Fruit fly (Drosophila melanogaster): Measurements from ENCODE around the gene CG45079.
A peak's percentile ranks its signal among the peaks of the same experiment; 100 is the strongest.

CG45079 gene

DNA sequence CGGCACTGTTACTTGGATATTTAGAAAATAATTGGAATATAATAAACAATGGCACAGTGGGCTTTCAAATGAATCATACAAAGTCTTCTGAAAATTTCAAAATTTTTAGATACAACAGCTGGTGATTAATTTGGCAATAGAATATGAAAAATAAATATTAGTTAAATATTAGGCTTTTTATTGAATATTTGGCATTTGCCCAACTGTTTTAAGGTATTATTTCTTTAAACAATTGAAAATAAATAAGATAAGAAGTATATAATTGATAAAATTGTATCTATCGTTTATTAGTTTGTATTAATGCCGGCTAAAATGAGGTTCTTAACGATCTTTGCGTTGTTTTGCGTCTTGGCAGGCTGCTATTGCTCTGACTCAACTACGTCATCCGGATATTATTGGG, at the start of gene CG45079:
CG45079 (plus strand) TSS at position 301 of the 400 bp plus-strand sequence.
- TF ChIP-seq CG17801 (GFP tag; optimal IDR thresholded peaks at IDR 0.05; ENCODE audit: partially characterized antibody): no peak

DNA sequence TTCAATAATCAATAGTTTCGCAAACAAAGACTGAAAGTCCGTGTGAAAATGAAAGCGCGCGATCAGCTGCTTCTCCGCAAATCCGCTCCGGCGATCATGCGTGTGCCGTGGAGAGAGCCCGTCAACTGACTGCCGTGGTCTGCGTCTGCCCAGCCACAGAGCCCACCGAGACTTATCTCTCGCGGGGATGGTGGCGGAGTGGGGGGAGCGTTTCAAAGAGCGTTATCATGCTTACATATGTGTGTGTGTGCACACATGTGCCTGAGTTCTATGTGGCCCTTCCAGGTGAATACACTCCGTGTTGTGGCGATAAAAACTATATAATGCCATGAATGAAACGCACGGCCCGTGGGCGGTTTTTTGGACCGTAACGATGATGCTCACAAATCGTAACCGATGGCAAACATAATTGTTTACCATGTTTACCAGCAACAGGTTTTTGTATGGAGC, 46.3 kb upstream of the CG45079 start:
- TF ChIP-seq CG17801 (GFP tag; optimal IDR thresholded peaks at IDR 0.05; ENCODE audit: partially characterized antibody): no peak

- TF ChIP-seq CG17801 (GFP tag; optimal IDR thresholded peaks at IDR 0.05; ENCODE audit: partially characterized antibody): no peak
Measured at dm6 chr3R:17078961-17079858, 45.1 kb upstream of the CG45079 start.

dm6 chr3R:17079859-17080255, 44.4 kb upstream of the CG45079 start, which contains the start of the genes Keap1 and kuk:
Gene Keap1, minus strand, starts transcription at chr3R:17079945.
Gene kuk, plus strand, starts transcription at chr3R:17080244.
- TF ChIP-seq CG17801 (GFP tag; optimal IDR thresholded peaks at IDR 0.05; ENCODE audit: partially characterized antibody): peak; percentile 52

- peak; percentile 88 for TF ChIP-seq CG17801 (GFP tag; optimal IDR thresholded peaks at IDR 0.05; ENCODE audit: partially characterized antibody)
Measured at dm6 chr3R:17080666-17081358, 43.5 kb upstream of the CG45079 start.

DNA sequence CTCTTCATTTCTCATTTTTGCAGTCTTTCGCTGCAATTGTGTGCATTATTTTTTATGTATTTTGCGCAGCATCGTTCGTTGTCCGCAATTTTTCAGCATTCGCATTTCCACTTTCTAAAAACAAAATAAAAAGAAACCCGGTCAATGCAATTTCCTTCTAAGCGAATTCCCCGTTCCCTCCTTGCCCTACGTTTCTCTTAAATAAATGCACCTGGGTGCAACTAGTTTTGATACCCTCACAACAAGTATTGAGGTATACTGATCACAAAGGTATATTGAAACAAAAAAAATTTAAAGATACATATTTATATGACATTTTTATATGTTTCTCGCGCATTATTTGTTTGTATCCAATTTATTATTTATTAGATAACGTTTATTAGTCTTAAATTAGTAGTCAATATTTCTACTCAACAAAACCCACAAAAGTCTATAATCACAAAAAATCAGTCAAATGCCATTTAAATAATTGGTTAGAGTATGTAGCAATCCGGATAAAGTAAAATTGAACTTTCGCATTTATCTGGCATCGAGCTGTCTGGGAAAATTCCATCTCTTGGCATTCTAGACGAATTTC, 42.8 kb upstream of the CG45079 start:
- peak; percentile 62 for TF ChIP-seq CG17801 (GFP tag; optimal IDR thresholded peaks at IDR 0.05; ENCODE audit: partially characterized antibody)

DNA sequence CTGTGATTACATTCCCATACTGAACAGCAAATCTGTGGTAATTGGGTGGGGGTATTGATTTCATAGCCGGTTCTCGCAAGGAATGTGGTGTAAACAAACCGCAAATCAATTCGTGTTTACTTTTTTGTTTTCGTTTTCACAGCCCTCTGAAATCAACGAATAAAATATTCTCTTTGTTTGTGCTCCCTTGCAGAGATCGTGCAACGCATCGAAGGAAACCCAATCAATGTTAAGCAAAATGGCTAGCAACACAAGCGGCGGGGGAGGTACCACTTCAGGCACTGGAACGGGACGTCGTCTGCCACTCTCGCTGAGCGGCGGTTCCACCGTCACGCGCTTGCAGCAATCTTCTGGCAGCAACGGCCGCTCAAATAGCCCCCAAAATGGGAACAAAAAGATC, 41.8 kb upstream of the CG45079 start:
- TF ChIP-seq CG17801 (GFP tag; optimal IDR thresholded peaks at IDR 0.05; ENCODE audit: partially characterized antibody): no peak

DNA sequence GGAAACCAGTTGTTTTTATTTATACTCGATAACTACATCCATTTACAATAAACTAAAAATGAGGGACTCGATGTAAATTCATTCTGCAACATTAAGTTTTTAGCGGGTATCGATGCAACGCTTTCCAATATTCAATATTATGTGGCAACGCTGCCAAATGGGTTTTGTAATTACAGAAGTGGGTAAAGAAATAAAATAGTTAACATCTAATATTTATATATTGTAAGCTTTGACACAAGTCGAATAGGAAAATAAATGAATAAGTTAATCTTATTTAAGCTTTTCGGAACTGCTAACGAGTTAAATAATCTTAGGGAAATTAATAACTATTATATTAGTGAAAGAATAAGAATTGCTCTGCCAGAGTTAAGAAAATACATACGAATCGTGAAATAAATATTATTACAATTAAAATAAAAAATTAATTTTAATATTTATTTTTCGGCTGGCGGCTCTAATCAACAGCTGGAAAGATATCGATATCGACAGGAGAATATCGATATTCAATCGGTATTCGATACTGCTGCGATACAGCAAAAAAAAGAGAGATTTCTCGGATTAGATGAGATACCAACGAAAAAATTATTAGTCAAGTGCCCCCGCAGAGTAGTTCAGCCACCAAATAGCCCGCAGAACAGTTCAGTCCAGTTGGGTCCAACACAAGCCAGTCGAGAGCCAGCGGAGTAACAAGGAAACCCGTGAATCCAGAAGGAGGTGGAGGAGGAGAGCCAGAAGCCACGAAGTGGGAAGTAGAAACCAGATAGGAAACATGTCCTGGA, 39.1 kb upstream of the CG45079 start, which contains the start of gene GckIII:
GckIII (plus strand) TSS at position 485 of the 779 bp plus-strand sequence.
- TF ChIP-seq CG17801 (GFP tag; optimal IDR thresholded peaks at IDR 0.05; ENCODE audit: partially characterized antibody): no peak

- no peak for TF ChIP-seq CG17801 (GFP tag; optimal IDR thresholded peaks at IDR 0.05; ENCODE audit: partially characterized antibody)
Measured at dm6 chr3R:17087977-17088618, 36.2 kb upstream of the CG45079 start, which contains the start of gene cal1. Gene cal1, plus strand, starts transcription at chr3R:17088280.

- TF ChIP-seq CG17801 (GFP tag; optimal IDR thresholded peaks at IDR 0.05; ENCODE audit: partially characterized antibody): no peak
Measured at dm6 chr3R:17108881-17109280, 15.4 kb upstream of the CG45079 start.

DNA sequence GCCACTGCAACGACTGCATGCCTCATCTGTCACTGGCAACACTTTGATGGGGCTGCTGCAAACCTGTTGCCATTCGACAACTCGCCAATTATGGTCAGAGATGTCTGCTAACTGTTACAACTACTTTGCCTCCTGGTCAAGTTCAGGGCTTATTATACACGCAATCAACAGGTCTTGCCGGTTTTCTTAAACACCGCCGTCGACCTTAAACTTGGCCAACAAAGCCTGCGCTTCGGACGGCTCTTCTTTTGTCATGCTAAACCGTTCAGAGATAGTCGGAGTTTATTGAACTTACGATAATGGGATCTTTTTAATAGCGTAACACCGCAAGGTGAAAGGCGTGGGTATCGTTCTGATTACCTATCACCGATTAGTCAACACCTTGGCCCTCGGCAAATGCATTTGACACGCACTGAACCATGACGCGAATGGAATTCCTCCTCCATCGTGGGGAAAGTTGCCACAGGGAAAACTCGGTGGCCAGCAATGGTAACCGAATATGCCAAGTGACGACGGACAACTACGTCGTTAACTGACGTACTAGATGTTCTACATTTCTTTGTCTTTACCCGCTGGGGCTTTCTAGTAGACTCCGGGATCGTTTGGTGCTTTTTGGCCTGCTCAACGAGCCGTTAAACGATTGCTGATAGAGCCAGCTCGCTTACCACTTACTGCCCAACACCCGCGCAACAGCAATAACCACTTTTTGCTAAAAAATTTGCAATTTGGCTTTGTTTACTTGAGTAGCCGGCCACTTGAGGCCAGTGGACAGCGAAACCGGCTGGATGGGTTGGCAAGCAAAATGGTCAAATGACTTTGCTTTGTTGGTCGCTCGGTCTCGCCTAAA, 13.2 kb upstream of the CG45079 start:
- TF ChIP-seq CG17801 (GFP tag; optimal IDR thresholded peaks at IDR 0.05; ENCODE audit: partially characterized antibody): no peak

DNA sequence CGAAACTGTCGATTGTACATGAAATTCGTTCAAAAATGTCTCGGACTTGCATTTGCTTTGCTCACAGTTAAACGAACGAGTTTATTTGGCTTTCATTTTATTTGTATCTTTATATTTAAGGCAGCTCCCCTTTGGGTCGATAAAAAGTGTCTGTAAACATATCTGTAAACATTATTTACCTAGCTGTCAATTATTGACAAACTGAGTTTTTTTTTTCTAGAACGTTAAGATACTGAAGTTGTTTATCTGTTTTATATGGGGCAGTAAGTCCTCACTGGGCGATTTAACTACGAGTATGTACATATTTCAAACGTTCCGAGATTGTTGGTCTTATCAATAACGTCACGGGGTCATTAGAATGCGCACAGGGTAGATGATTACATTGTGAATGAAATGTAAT, 8.6 kb upstream of the CG45079 start:
- no peak for TF ChIP-seq CG17801 (GFP tag; optimal IDR thresholded peaks at IDR 0.05; ENCODE audit: partially characterized antibody)

DNA sequence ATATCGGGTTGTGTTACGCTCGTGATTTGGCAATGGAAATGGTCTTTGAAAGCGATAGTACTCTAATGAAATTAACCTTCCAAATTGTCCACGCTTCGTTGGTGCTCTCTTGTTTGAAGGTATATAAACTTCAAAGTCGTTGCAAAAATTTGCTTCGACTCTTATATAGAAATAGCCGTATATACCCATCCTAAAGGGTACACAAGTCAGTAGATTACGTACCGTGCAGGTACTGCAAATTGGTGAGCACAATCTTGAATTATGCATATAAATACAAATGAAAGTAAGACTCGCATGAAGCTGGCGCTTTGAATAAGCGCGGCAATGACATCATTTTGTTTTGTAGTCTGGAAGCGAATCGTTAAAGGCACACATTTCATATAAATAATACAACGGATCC, 8.0 kb upstream of the CG45079 start:
- TF ChIP-seq CG17801 (GFP tag; optimal IDR thresholded peaks at IDR 0.05; ENCODE audit: partially characterized antibody): no peak
